Worm (Caenorhabditis elegans) whole organism, midembryonic: ENCODE data around the gene nhr-12.

Experiments used
- T22C8.4 ChIP-seq: fragments of 200-800 bp; sonication (Bioruptor generic); IDR thresholded peaks from 2 replicates; pipeline ENCODE4 v1.3.6; 2022; ENCODE audit warnings: missing genetic modification characterization, missing compliant biosample characterization
- cog-1 ChIP-seq: sonication (generic microtip); optimal IDR thresholded peaks from 2 replicates; lab custom pipeline; 2016; ENCODE audit warnings: missing genetic modification characterization, missing compliant biosample characterization
- flt-1 ChIP-seq: fragments of 200-800 bp; sonication (Bioruptor generic); IDR thresholded peaks from 2 replicates; pipeline ENCODE4 v1.3.6; 2022; ENCODE audit warnings: missing genetic modification characterization, missing compliant biosample characterization
- klf-2 ChIP-seq: fragments of 200-800 bp; sonication (Bioruptor generic); conservative IDR thresholded peaks from 2 replicates; pipeline ENCODE4 v1.3.6; 2022; ENCODE audit warnings: missing genetic modification reagents, missing genetic modification characterization, missing compliant biosample characterization
- med-1 ChIP-seq: sonication (generic microtip); optimal IDR thresholded peaks from 2 replicates; lab custom pipeline; 2017; ENCODE audit warnings: missing genetic modification characterization, mild to moderate bottlenecking, missing compliant biosample characterization, antibody characterized with exemption, missing genetic modification reagents; ENCODE audit not compliant: insufficient read depth
- ref-1 ChIP-seq: fragments of 200-800 bp; sonication (Bioruptor generic); conservative IDR thresholded peaks from 2 replicates; pipeline ENCODE4 v1.3.6; 2022; ENCODE audit warnings: missing genetic modification reagents, missing genetic modification characterization, missing compliant biosample characterization
- tab-1 ChIP-seq: fragments of 200-800 bp; sonication (Bioruptor generic); IDR thresholded peaks from 2 replicates; pipeline ENCODE4 v1.3.6; 2022; ENCODE audit warnings: missing genetic modification characterization, missing compliant biosample characterization
- ztf-23 ChIP-seq: fragments of 200-800 bp; sonication (Bioruptor generic); IDR thresholded peaks from 2 replicates; pipeline ENCODE4 v1.3.6; 2022; ENCODE audit warnings: missing genetic modification reagents, missing genetic modification characterization, missing compliant biosample characterization
- ztf-29 ChIP-seq: fragments of 200-800 bp; sonication (Bioruptor generic); IDR thresholded peaks from 2 replicates; pipeline ENCODE4 v1.3.6; 2022; ENCODE audit warnings: missing genetic modification reagents, missing genetic modification characterization, missing compliant biosample characterization

nhr-12 gene

ce11 chrV:10051855-10052254, 32.0 kb downstream of the nhr-12 start, which contains the start of gene str-118:
str-118 (plus strand) TSS chrV:10052155.
- TF ChIP-seq cog-1 (tag; lab: Kevin White, UChicago): no peak
- no peak for TF ChIP-seq ztf-29 (GFP tag; lab: Robert Waterston, UW)
- no peak for TF ChIP-seq T22C8.4
- TF ChIP-seq med-1: no peak
- no peak for TF ChIP-seq ztf-23
- TF ChIP-seq klf-2 (GFP tag; lab: Robert Waterston, UW): no peak
- TF ChIP-seq tab-1 (GFP tag; lab: Robert Waterston, UW): no peak
- no peak for TF ChIP-seq ref-1
- TF ChIP-seq flt-1 (GFP tag; lab: Robert Waterston, UW): no peak

- TF ChIP-seq ref-1 (0 out of 2 replicates have a peak, but pooled peaks have one; percentile 16), flt-1 (GFP tag; lab: Robert Waterston, UW) (peak; percentile 63; the same call in 1 of the 2 replicates), T22C8.4 (0 out of 2 replicates have a peak, but pooled peaks have one; percentile 24)
Measured at ce11 chrV:10049192-10049816, 34.5 kb downstream of the nhr-12 start.

ce11 chrV:10047189-10047588, 36.7 kb downstream of the nhr-12 start:
- TF ChIP-seq tab-1 (GFP tag; lab: Robert Waterston, UW) (no peak), cog-1 (tag; lab: Kevin White, UChicago) (no peak), flt-1 (GFP tag; lab: Robert Waterston, UW) (no peak), T22C8.4 (no peak), med-1 (no peak), ztf-29 (GFP tag; lab: Robert Waterston, UW) (no peak), ref-1 (no peak), klf-2 (GFP tag; lab: Robert Waterston, UW) (no peak), ztf-23 (no peak)

- TF ChIP-seq ref-1: no peak
- TF ChIP-seq ztf-23: no peak
- no peak for TF ChIP-seq tab-1 (GFP tag; lab: Robert Waterston, UW)
- TF ChIP-seq med-1: no peak
- TF ChIP-seq flt-1 (GFP tag; lab: Robert Waterston, UW): no peak
- no peak for TF ChIP-seq T22C8.4
- no peak for TF ChIP-seq cog-1 (tag; lab: Kevin White, UChicago)
- no peak for TF ChIP-seq klf-2 (GFP tag; lab: Robert Waterston, UW)
- TF ChIP-seq ztf-29 (GFP tag; lab: Robert Waterston, UW): no peak
Measured at ce11 chrV:10046503-10046902, 37.3 kb downstream of the nhr-12 start.

- TF ChIP-seq flt-1 (GFP tag; lab: Robert Waterston, UW) (no peak), med-1 (no peak), ztf-23 (no peak), ref-1 (no peak), tab-1 (GFP tag; lab: Robert Waterston, UW) (no peak), cog-1 (tag; lab: Kevin White, UChicago) (no peak), ztf-29 (GFP tag; lab: Robert Waterston, UW) (no peak), klf-2 (GFP tag; lab: Robert Waterston, UW) (no peak), T22C8.4 (no peak)
Measured at ce11 chrV:10044735-10045134, 39.1 kb downstream of the nhr-12 start.

- TF ChIP-seq T22C8.4: no peak
Measured at ce11 chrV:10043234-10043796, 40.5 kb downstream of the nhr-12 start, which contains the start of gene T06E8.8. T06E8.8 (plus strand) TSS chrV:10043746.

- no peak for TF ChIP-seq tab-1 (GFP tag; lab: Robert Waterston, UW)
- TF ChIP-seq med-1: no peak
- no peak for TF ChIP-seq ztf-23
- 0 out of 2 replicates have a peak, but pooled peaks have one; percentile 34 for TF ChIP-seq flt-1 (GFP tag; lab: Robert Waterston, UW)
- peak; percentile 50; the same call in 1 of the 2 replicates for TF ChIP-seq T22C8.4
- TF ChIP-seq klf-2 (GFP tag; lab: Robert Waterston, UW): no peak
- peak; percentile 63 for TF ChIP-seq cog-1 (tag; lab: Kevin White, UChicago)
- no peak for TF ChIP-seq ztf-29 (GFP tag; lab: Robert Waterston, UW)
Measured at ce11 chrV:10042254-10042653, 41.6 kb downstream of the nhr-12 start.

- TF ChIP-seq med-1 (no peak), ztf-23 (no peak), klf-2 (GFP tag; lab: Robert Waterston, UW) (no peak), ztf-29 (GFP tag; lab: Robert Waterston, UW) (no peak), cog-1 (tag; lab: Kevin White, UChicago) (no peak), tab-1 (GFP tag; lab: Robert Waterston, UW) (no peak)
Measured at ce11 chrV:10041484-10041883, 42.4 kb downstream of the nhr-12 start.

ce11 chrV:10039837-10040236, 44.0 kb downstream of the nhr-12 start:
- 0 out of 2 replicates have a peak, but pooled peaks have one; percentile 61 for TF ChIP-seq flt-1 (GFP tag; lab: Robert Waterston, UW)
- no peak for TF ChIP-seq T22C8.4
- 0 out of 2 replicates have a peak, but pooled peaks have one; percentile 52 for TF ChIP-seq tab-1 (GFP tag; lab: Robert Waterston, UW)
- TF ChIP-seq cog-1 (tag; lab: Kevin White, UChicago): peak; percentile 29
- TF ChIP-seq ztf-29 (GFP tag; lab: Robert Waterston, UW): no peak
- TF ChIP-seq ztf-23: peak; percentile 60; the same call in 1 of the 2 replicates

ce11 chrV:10037040-10037439, 46.8 kb downstream of the nhr-12 start, which contains the start of gene F57A8.1:
F57A8.1 (plus strand) TSS chrV:10037340.
- TF ChIP-seq T22C8.4: no peak
- no peak for TF ChIP-seq ztf-23
- TF ChIP-seq med-1: no peak
- no peak for TF ChIP-seq tab-1 (GFP tag; lab: Robert Waterston, UW)
- TF ChIP-seq ref-1: no peak
- TF ChIP-seq flt-1 (GFP tag; lab: Robert Waterston, UW): no peak
- TF ChIP-seq klf-2 (GFP tag; lab: Robert Waterston, UW): no peak
- TF ChIP-seq ztf-29 (GFP tag; lab: Robert Waterston, UW): no peak
- TF ChIP-seq cog-1 (tag; lab: Kevin White, UChicago): no peak
